Worm (Caenorhabditis elegans): ENCODE results near the gene cit-1.2.
"Not testable (repeated sequence)": the region's sequence is repeated elsewhere in the genome, so short reads cannot be mapped to it uniquely, and the experiment has no call there.

Gene cit-1.2

ce11 chrIII:8010260-8010822 lies at the start of gene cit-1.2:
cit-1.2 (plus strand) TSS chrIII:8010772.
- TF ChIP-seq cebp-1 (GFP tag; IDR thresholded peaks at IDR 0.05) (peak; percentile 23; the same call in 1 of the 2 replicates), cebp-1 (tag; optimal IDR thresholded peaks at IDR 0.05) (peak; percentile 67), pbrm-1 (GFP tag; IDR thresholded peaks at IDR 0.05) (0 out of 2 replicates have a peak, but pooled peaks have one; percentile 19), ceh-40 (GFP tag; IDR thresholded peaks at IDR 0.05) (no peak), nfyb-1 (GFP tag; IDR thresholded peaks at IDR 0.05) (0 out of 2 replicates have a peak, but pooled peaks have one; percentile 30), lsy-27 (tag; optimal IDR thresholded peaks at IDR 0.05; ENCODE audit: borderline replicate concordance, insufficient read depth) (no peak)

- not testable (repeated sequence) for TF ChIP-seq B0336.3 (GFP tag; IDR thresholded peaks at IDR 0.05); egrh-3 (GFP tag; IDR thresholded peaks at IDR 0.05); hlh-12 (tag; optimal IDR thresholded peaks at IDR 0.05)
Observed at ce11 chrIII:7962641-7963040, 47.9 kb upstream of the cit-1.2 start, which contains the start of gene F54H12.4. F54H12.4 (minus strand) TSS chrIII:7962741.

DNA sequence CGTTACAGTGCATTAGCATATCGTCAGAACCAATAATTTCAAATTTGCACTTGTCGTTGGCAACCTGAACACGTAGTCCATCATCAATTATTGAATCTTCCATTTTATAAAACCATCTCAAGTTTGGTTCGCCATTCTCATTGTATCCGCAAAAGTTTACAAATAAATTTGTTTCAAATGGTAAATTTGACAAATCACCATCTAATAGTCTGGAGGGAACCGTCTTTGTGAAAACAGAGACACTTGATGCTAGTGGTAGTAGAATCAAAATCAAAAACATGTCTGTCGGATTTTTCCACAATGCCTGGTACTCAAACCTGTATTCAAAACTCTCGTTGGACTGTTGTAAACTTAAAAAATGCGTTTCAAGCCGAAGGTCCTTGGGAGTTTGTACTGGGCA lies 46.3 kb upstream of the cit-1.2 start, which contains the start of gene F54H12.2:
Gene F54H12.2, plus strand, starts transcription at position 301 of the 400 bp plus-strand sequence.
- not testable (repeated sequence) for TF ChIP-seq nfya-1 (tag; optimal IDR thresholded peaks at IDR 0.05; ENCODE audit: borderline replicate concordance, insufficient read depth); atf-7 (tag; optimal IDR thresholded peaks at IDR 0.05); bed-2 (GFP tag; IDR thresholded peaks at IDR 0.05)

- TF ChIP-seq rpc-1 (optimal IDR thresholded peaks at IDR 0.05) (peak; percentile 23), rpc-1 (tag; optimal IDR thresholded peaks at IDR 0.05) (peak; percentile 66), ztf-18 (tag; optimal IDR thresholded peaks at IDR 0.05) (peak; percentile 31), tbp1 (GFP tag; optimal IDR thresholded peaks at IDR 0.05) (peak; percentile 14), madf-6 (GFP tag; IDR thresholded peaks at IDR 0.05) (peak; percentile 46; the same call in 1 of the 2 replicates), lin-26 (GFP tag; IDR thresholded peaks at IDR 0.05) (peak; percentile 44; the same call in 1 of the 2 replicates), B0261.1 (tag; optimal IDR thresholded peaks at IDR 0.05) (peak; percentile 38), hmg-1.2 (GFP tag; IDR thresholded peaks at IDR 0.05) (peak; percentile 57)
Observed at ce11 chrIII:7965946-7966692, 44.5 kb upstream of the cit-1.2 start.

DNA sequence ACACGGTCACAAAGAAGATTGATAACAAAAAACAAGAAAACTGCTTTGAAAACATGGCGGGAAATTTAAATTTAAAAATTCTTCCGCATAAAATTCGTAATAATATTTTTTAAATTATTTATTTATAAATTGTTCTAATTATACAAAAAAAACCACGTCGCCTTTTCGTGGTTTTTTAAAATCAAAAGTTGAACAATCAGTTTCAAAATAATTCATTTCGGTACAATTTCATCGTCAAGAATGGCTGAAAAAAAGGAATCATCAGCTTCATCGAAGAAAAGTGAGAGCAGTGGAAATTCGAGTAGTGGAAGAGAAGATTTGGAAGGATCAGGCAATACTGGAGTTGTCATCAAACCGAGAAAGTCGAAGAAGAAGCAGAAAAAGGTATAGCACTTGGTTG lies 41.5 kb upstream of the cit-1.2 start, which contains the start of the genes F54H12.8 and F54H12.7:
Gene F54H12.8, minus strand, starts transcription at position 101 of the 400 bp plus-strand sequence.
Gene F54H12.7, plus strand, starts transcription at position 229 of the 400 bp plus-strand sequence.
- TF ChIP-seq F55B11.4 (tag; optimal IDR thresholded peaks at IDR 0.05; ENCODE audit: borderline replicate concordance, insufficient read depth) (no peak), bed-1 (GFP tag; IDR thresholded peaks at IDR 0.05) (no peak), ztf-22 (GFP tag; optimal IDR thresholded peaks at IDR 0.05) (no peak), dox-1 (GFP tag; IDR thresholded peaks at IDR 0.05) (no peak), fkh-3 (tag; optimal IDR thresholded peaks at IDR 0.05) (no peak), egl-18 (GFP tag; IDR thresholded peaks at IDR 0.05) (no peak), Y53F4B.3 (GFP tag; IDR thresholded peaks at IDR 0.05) (no peak), ZK185.1 (tag; optimal IDR thresholded peaks at IDR 0.05; ENCODE audit: poor library complexity, severe bottlenecking) (no peak), C17E4.6 (GFP tag; IDR thresholded peaks at IDR 0.05) (no peak)

Data from whole organism, young adult.